Fruit fly (Drosophila melanogaster): ENCODE measurements around the gene fz2.

The fz2 gene

dm6 chr3L:19260278-19260803, 25.2 kb upstream of the fz2 start, which contains the start of gene nes (continued):
- no peak for TF ChIP-seq CG4730 (GFP tag; IDR thresholded peaks at IDR 0.05)
- no peak for TF ChIP-seq Dref (GFP tag; IDR thresholded peaks at IDR 0.05)
- TF ChIP-seq CG10654 (GFP tag; optimal IDR thresholded peaks at IDR 0.05), result no peak
- TF ChIP-seq vvl (GFP tag; IDR thresholded peaks at IDR 0.05), result peak; percentile 36
- TF ChIP-seq Hmx (GFP tag; optimal IDR thresholded peaks at IDR 0.05), result no peak
- no peak for TF ChIP-seq Bteb2 (GFP tag; optimal IDR thresholded peaks at IDR 0.05)
- TF ChIP-seq Dp (GFP tag; optimal IDR thresholded peaks at IDR 0.05), result no peak
- no peak for TF ChIP-seq schlank (tag; optimal IDR thresholded peaks at IDR 0.05)
- TF ChIP-seq HLH54F (GFP tag; optimal IDR thresholded peaks at IDR 0.05), result no peak
- no peak for TF ChIP-seq CG10565 (GFP tag; optimal IDR thresholded peaks at IDR 0.05)
- TF ChIP-seq Chrac-16 (GFP tag; optimal IDR thresholded peaks at IDR 0.05), result no peak
- peak; percentile 2 for TF ChIP-seq CG15514 (GFP tag; optimal IDR thresholded peaks at IDR 0.05)
- no peak for TF ChIP-seq trem (tag; optimal IDR thresholded peaks at IDR 0.05)
- TF ChIP-seq CG8478 (optimal IDR thresholded peaks at IDR 0.05), result no peak
- no peak for TF ChIP-seq peb (GFP tag; IDR thresholded peaks at IDR 0.05)
- peak; percentile 49 for TF ChIP-seq CG10267 (tag; optimal IDR thresholded peaks at IDR 0.05)
- TF ChIP-seq unc-4 (GFP tag; IDR thresholded peaks at IDR 0.05; ENCODE audit: partially characterized antibody), result no peak
- TF ChIP-seq HmgZ (tag; optimal IDR thresholded peaks at IDR 0.05), result no peak
- TF ChIP-seq usp (GFP tag; optimal IDR thresholded peaks at IDR 0.05), result no peak
- peak; percentile 27; the same call in 1 of the 3 replicates for TF ChIP-seq HLH4C (GFP tag; IDR thresholded peaks at IDR 0.05; ENCODE audit: partially characterized antibody)
- TF ChIP-seq CG17829 (tag; optimal IDR thresholded peaks at IDR 0.05), result no peak
- TF ChIP-seq CoRest (tag; optimal IDR thresholded peaks at IDR 0.05), result peak; percentile 3
- TF ChIP-seq shn (GFP tag; optimal IDR thresholded peaks at IDR 0.05), result no peak
- TF ChIP-seq lov (optimal IDR thresholded peaks at IDR 0.05), result no peak
- TF ChIP-seq lov (GFP tag; IDR thresholded peaks at IDR 0.05), result no peak
- TF ChIP-seq gt (GFP tag; IDR thresholded peaks at IDR 0.05), result no peak
- TF ChIP-seq chn (GFP tag; optimal IDR thresholded peaks at IDR 0.05), result no peak
- TF ChIP-seq CG6791 (GFP tag; IDR thresholded peaks at IDR 0.05; ENCODE audit: partially characterized antibody), result no peak
- peak; percentile 71 for TF ChIP-seq gfzf (GFP tag; optimal IDR thresholded peaks at IDR 0.05)
- TF ChIP-seq CG11504 (tag; optimal IDR thresholded peaks at IDR 0.05), result no peak
- TF ChIP-seq repo (GFP tag; optimal IDR thresholded peaks at IDR 0.05), result no peak
- peak; percentile 62 for TF ChIP-seq CG4617 (GFP tag; optimal IDR thresholded peaks at IDR 0.05; ENCODE audit: borderline replicate concordance)
- no peak for TF ChIP-seq hb (GFP tag; IDR thresholded peaks at IDR 0.05; ENCODE audit: partially characterized antibody)
- TF ChIP-seq CG17912 (GFP tag; optimal IDR thresholded peaks at IDR 0.05), result no peak
- no peak for TF ChIP-seq CG14014 (GFP tag; IDR thresholded peaks at IDR 0.05)
- no peak for TF ChIP-seq CG7839 (tag; optimal IDR thresholded peaks at IDR 0.05)
- TF ChIP-seq bcd (GFP tag; optimal IDR thresholded peaks at IDR 0.05), result no peak
- TF ChIP-seq CG18262 (tag; optimal IDR thresholded peaks at IDR 0.05), result no peak
- no peak for TF ChIP-seq ATbp (GFP tag; optimal IDR thresholded peaks at IDR 0.05)
- no peak for TF ChIP-seq CG31365 (tag; optimal IDR thresholded peaks at IDR 0.05)
- no peak for TF ChIP-seq CG6689 (GFP tag; IDR thresholded peaks at IDR 0.05)
- no peak for TF ChIP-seq CG1529 (GFP tag; optimal IDR thresholded peaks at IDR 0.05)
- TF ChIP-seq Xrp1 (GFP tag; IDR thresholded peaks at IDR 0.05), result no peak
- no peak for TF ChIP-seq fd96Cb (tag; optimal IDR thresholded peaks at IDR 0.05)
- no peak for TF ChIP-seq vfl (GFP tag; optimal IDR thresholded peaks at IDR 0.05)
- TF ChIP-seq CG8359 (GFP tag; optimal IDR thresholded peaks at IDR 0.05; ENCODE audit: borderline replicate concordance), result no peak
- no peak for TF ChIP-seq tin (GFP tag; optimal IDR thresholded peaks at IDR 0.05)
- no peak for TF ChIP-seq inv (GFP tag; IDR thresholded peaks at IDR 0.05; ENCODE audit: partially characterized antibody)
- TF ChIP-seq Eip74EF (GFP tag; optimal IDR thresholded peaks at IDR 0.05), result no peak
- TF ChIP-seq gro (GFP tag; optimal IDR thresholded peaks at IDR 0.05), result no peak
- TF ChIP-seq NfI (GFP tag; optimal IDR thresholded peaks at IDR 0.05), result no peak
